Worm (Caenorhabditis elegans): Measurements from ENCODE around the gene noca-2.

ce11 chrX:11624621-11625020 lies 42.3 kb upstream of the noca-2 start:
- TF ChIP-seq elt-1 (tag; optimal IDR thresholded peaks at IDR 0.05) (no peak), ceh-82 (tag; optimal IDR thresholded peaks at IDR 0.05) (no peak), pha-4 (tag; optimal IDR thresholded peaks at IDR 0.05) (no peak), nhr-77 (tag; optimal IDR thresholded peaks at IDR 0.05) (no peak), nhr-11 (tag; optimal IDR thresholded peaks at IDR 0.05) (no peak), ama-1 (optimal IDR thresholded peaks at IDR 0.05) (no peak), nhr-67 (tag; optimal IDR thresholded peaks at IDR 0.05) (no peak), lin-39 (tag; optimal IDR thresholded peaks at IDR 0.05) (no peak), sea-2 (GFP tag; optimal IDR thresholded peaks at IDR 0.05) (no peak), tbx-2 (tag; optimal IDR thresholded peaks at IDR 0.05) (no peak), nhr-28 (tag; optimal IDR thresholded peaks at IDR 0.05) (no peak), snpc-4 (tag; optimal IDR thresholded peaks at IDR 0.05) (no peak), unc-39 (tag; optimal IDR thresholded peaks at IDR 0.05) (no peak), egl-27 (tag; optimal IDR thresholded peaks at IDR 0.05) (no peak)
